Fruit fly (Drosophila melanogaster): ENCODE data around the gene MED30.

The MED30 gene

dm6 chr3L:615425-616046, 38.4 kb downstream of the MED30 start (continued):
- TF ChIP-seq Atf6 (GFP tag; IDR thresholded peaks at IDR 0.05): peak; percentile 86
- peak; percentile 74 for TF ChIP-seq Lim3 (GFP tag; IDR thresholded peaks at IDR 0.05)
- peak; percentile 78 for TF ChIP-seq CG3838 (GFP tag; optimal IDR thresholded peaks at IDR 0.05)
- peak; percentile 72 for TF ChIP-seq CG8359 (GFP tag; optimal IDR thresholded peaks at IDR 0.05; ENCODE audit: borderline replicate concordance)
- no peak for TF ChIP-seq HLH4C (GFP tag; IDR thresholded peaks at IDR 0.05; ENCODE audit: partially characterized antibody)
- no peak for TF ChIP-seq Trl (optimal IDR thresholded peaks at IDR 0.05)
- peak; percentile 82 for TF ChIP-seq Trl (GFP tag; optimal IDR thresholded peaks at IDR 0.05)
- no peak for TF ChIP-seq abd-A (tag; optimal IDR thresholded peaks at IDR 0.05)
- TF ChIP-seq CG12769 (tag; optimal IDR thresholded peaks at IDR 0.05): peak; percentile 44
- peak; percentile 93 for TF ChIP-seq Sox102F (GFP tag; optimal IDR thresholded peaks at IDR 0.05)
- TF ChIP-seq CG14667 (GFP tag; IDR thresholded peaks at IDR 0.05): peak; percentile 69
- peak; percentile 70 for TF ChIP-seq CG7786 (GFP tag; optimal IDR thresholded peaks at IDR 0.05)
- TF ChIP-seq stwl (tag; optimal IDR thresholded peaks at IDR 0.05): peak; percentile 3
- TF ChIP-seq ATbp (GFP tag; optimal IDR thresholded peaks at IDR 0.05): peak; percentile 86
- peak; percentile 83 for TF ChIP-seq CHES-1-like (GFP tag; optimal IDR thresholded peaks at IDR 0.05)
- TF ChIP-seq Meics (GFP tag; optimal IDR thresholded peaks at IDR 0.05): peak; percentile 80
- peak; percentile 68 for TF ChIP-seq Atf3 (GFP tag; optimal IDR thresholded peaks at IDR 0.05)
- TF ChIP-seq ken (GFP tag; IDR thresholded peaks at IDR 0.05): peak; percentile 81
- no peak for TF ChIP-seq Hr39 (optimal IDR thresholded peaks at IDR 0.05)
- peak; percentile 78 for TF ChIP-seq CG8089 (GFP tag; optimal IDR thresholded peaks at IDR 0.05)
- TF ChIP-seq CG12071 (GFP tag; optimal IDR thresholded peaks at IDR 0.05): peak; percentile 39
- no peak for TF ChIP-seq h (optimal IDR thresholded peaks at IDR 0.05)
- TF ChIP-seq CG7928 (GFP tag; optimal IDR thresholded peaks at IDR 0.05): no peak
- TF ChIP-seq CG3281 (GFP tag; optimal IDR thresholded peaks at IDR 0.05): peak; percentile 77
- TF ChIP-seq disco-r (GFP tag; optimal IDR thresholded peaks at IDR 0.05): peak; percentile 63
- TF ChIP-seq Fer3 (tag; optimal IDR thresholded peaks at IDR 0.05): peak; percentile 86
- TF ChIP-seq nom (GFP tag; optimal IDR thresholded peaks at IDR 0.05): no peak
- TF ChIP-seq Dek (tag; optimal IDR thresholded peaks at IDR 0.05): peak; percentile 71
- TF ChIP-seq unc-4 (GFP tag; IDR thresholded peaks at IDR 0.05; ENCODE audit: partially characterized antibody): no peak
- peak; percentile 67 for TF ChIP-seq CG15696 (tag; optimal IDR thresholded peaks at IDR 0.05)
- peak; percentile 49 for TF ChIP-seq CG31365 (tag; optimal IDR thresholded peaks at IDR 0.05)
- no peak for TF ChIP-seq CG6765 (GFP tag; optimal IDR thresholded peaks at IDR 0.05)
- no peak for TF ChIP-seq zen2 (GFP tag; IDR thresholded peaks at IDR 0.05; ENCODE audit: partially characterized antibody)
- peak; percentile 77 for TF ChIP-seq CG10462 (GFP tag; optimal IDR thresholded peaks at IDR 0.05)
- peak; percentile 68 for TF ChIP-seq onecut (GFP tag; IDR thresholded peaks at IDR 0.05)
- TF ChIP-seq CG15479 (GFP tag; optimal IDR thresholded peaks at IDR 0.05): no peak
- peak; percentile 91 for TF ChIP-seq CG4820 (GFP tag; optimal IDR thresholded peaks at IDR 0.05)
- TF ChIP-seq kni (GFP tag; optimal IDR thresholded peaks at IDR 0.05): no peak
- TF ChIP-seq kay (GFP tag; optimal IDR thresholded peaks at IDR 0.05): peak; percentile 69
- peak; percentile 84 for TF ChIP-seq ap (GFP tag; IDR thresholded peaks at IDR 0.05)
- TF ChIP-seq az2 (GFP tag; optimal IDR thresholded peaks at IDR 0.05): peak; percentile 93
- peak; percentile 81 for TF ChIP-seq sens-2 (GFP tag; IDR thresholded peaks at IDR 0.05)
- TF ChIP-seq CG32772 (GFP tag; IDR thresholded peaks at IDR 0.05): peak; percentile 89
- TF ChIP-seq Hr51 (GFP tag; optimal IDR thresholded peaks at IDR 0.05): peak; percentile 40 to 95
- TF ChIP-seq D19B (GFP tag; optimal IDR thresholded peaks at IDR 0.05): peak; percentile 60
- TF ChIP-seq wek (GFP tag; optimal IDR thresholded peaks at IDR 0.05): peak; percentile 26
- TF ChIP-seq B-H2 (GFP tag; optimal IDR thresholded peaks at IDR 0.05): peak; percentile 10
- TF ChIP-seq luna (GFP tag; optimal IDR thresholded peaks at IDR 0.05): no peak
- peak; percentile 68 for TF ChIP-seq CG9215 (GFP tag; IDR thresholded peaks at IDR 0.05)
- peak; percentile 84 for TF ChIP-seq CG9876 (GFP tag; optimal IDR thresholded peaks at IDR 0.05)

Measured in whole organism, embryonic.